Worm (Caenorhabditis elegans): ENCODE measurements around the gene atg-4.2.

atg-4.2 gene

DNA sequence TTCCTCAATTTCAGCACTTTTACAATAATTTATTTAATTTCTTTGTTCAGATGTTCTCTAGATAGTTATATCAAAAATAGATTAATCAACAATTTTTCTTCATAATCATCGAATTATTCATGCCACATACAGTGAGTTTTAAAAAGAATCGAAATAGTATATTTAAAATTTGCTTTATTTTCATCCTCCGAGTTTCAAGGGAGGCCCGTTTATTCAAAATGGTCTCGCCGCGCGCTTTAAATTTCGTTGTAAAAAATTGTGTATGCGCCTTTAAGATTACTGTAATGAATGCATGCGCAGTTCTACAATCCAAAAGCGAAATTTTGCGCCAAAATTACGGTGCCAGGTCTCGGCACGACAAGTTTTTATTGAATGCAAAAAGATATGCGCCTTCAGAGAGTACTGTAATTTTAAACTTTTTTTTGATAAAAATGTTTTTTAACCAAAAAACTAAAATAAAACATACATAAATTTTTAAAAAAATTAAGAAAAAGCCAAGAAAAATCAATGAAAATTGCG is 8.0 kb upstream of the atg-4.2 start, which contains the start of gene ZK792.1:
Gene ZK792.1 (plus strand): TSS at position 51 of the 519 bp plus-strand sequence.
- no peak for TF ChIP-seq lin-39 (tag; optimal IDR thresholded peaks at IDR 0.05)
- TF ChIP-seq ama-1 (optimal IDR thresholded peaks at IDR 0.05) = no peak
- TF ChIP-seq nfya-1 (tag; optimal IDR thresholded peaks at IDR 0.05; ENCODE audit: insufficient read depth) = no peak
- TF ChIP-seq tbx-2 (tag; optimal IDR thresholded peaks at IDR 0.05) = no peak
- TF ChIP-seq mml-1 (tag; optimal IDR thresholded peaks at IDR 0.05) = no peak
- TF ChIP-seq daf-12 (tag; optimal IDR thresholded peaks at IDR 0.05) = no peak
- TF ChIP-seq fos-1 (tag; optimal IDR thresholded peaks at IDR 0.05) = no peak
- TF ChIP-seq snpc-4 (tag; optimal IDR thresholded peaks at IDR 0.05) = no peak
- no peak for TF ChIP-seq lsy-12 (tag; optimal IDR thresholded peaks at IDR 0.05)
- TF ChIP-seq nhr-11 (tag; optimal IDR thresholded peaks at IDR 0.05) = no peak
- no peak for TF ChIP-seq zag-1 (tag; optimal IDR thresholded peaks at IDR 0.05)
- no peak for TF ChIP-seq nhr-77 (tag; optimal IDR thresholded peaks at IDR 0.05)
- TF ChIP-seq fkh-10 (GFP tag; optimal IDR thresholded peaks at IDR 0.05) = no peak

DNA sequence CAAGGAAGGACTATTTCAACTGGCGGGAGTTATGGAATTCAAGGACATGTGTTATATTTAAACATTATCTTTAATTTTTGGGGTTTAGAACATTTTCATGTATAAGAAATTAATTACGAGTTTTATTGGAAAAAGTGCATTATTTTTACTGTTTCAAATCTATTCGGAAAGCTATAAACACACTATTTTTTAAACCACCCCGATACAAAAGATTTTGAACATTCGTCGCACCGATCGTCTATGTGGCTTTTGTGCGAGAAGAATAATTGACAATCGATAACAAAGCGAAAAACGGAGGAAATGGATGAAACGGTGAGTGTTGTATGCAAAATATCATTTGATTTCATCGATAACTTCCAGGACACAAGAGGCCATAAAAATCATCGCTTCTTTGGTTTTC is 2.8 kb upstream of the atg-4.2 start, which contains the start of gene ZK809.9:
Gene ZK809.9 (plus strand): TSS at position 301 of the 400 bp plus-strand sequence.
- no peak for TF ChIP-seq ceh-28 (tag; optimal IDR thresholded peaks at IDR 0.05)
- TF ChIP-seq pqm-1 (tag; optimal IDR thresholded peaks at IDR 0.05) = no peak
- no peak for TF ChIP-seq egl-27 (tag; optimal IDR thresholded peaks at IDR 0.05)
- TF ChIP-seq tbx-2 (tag; optimal IDR thresholded peaks at IDR 0.05) = no peak
- no peak for TF ChIP-seq egl-5 (tag; optimal IDR thresholded peaks at IDR 0.05)
- TF ChIP-seq R02D3.7 (tag; optimal IDR thresholded peaks at IDR 0.05) = no peak
- TF ChIP-seq lin-15B (tag; optimal IDR thresholded peaks at IDR 0.05) = no peak
- no peak for TF ChIP-seq lsy-12 (tag; optimal IDR thresholded peaks at IDR 0.05)
- no peak for TF ChIP-seq nhr-28 (tag; optimal IDR thresholded peaks at IDR 0.05)
- no peak for TF ChIP-seq aly-2 (tag; optimal IDR thresholded peaks at IDR 0.05)
- no peak for TF ChIP-seq zag-1 (tag; optimal IDR thresholded peaks at IDR 0.05)
- TF ChIP-seq ceh-82 (tag; optimal IDR thresholded peaks at IDR 0.05) = no peak
- no peak for TF ChIP-seq elt-1 (tag; optimal IDR thresholded peaks at IDR 0.05)
- no peak for TF ChIP-seq nhr-25 (tag; optimal IDR thresholded peaks at IDR 0.05)
- no peak for TF ChIP-seq skn-1 (tag; optimal IDR thresholded peaks at IDR 0.05)
- no peak for TF ChIP-seq nhr-43 (tag; optimal IDR thresholded peaks at IDR 0.05; ENCODE audit: poor library complexity, severe bottlenecking)
- TF ChIP-seq nhr-67 (tag; optimal IDR thresholded peaks at IDR 0.05) = no peak
- no peak for TF ChIP-seq fkh-2 (tag; optimal IDR thresholded peaks at IDR 0.05)

DNA sequence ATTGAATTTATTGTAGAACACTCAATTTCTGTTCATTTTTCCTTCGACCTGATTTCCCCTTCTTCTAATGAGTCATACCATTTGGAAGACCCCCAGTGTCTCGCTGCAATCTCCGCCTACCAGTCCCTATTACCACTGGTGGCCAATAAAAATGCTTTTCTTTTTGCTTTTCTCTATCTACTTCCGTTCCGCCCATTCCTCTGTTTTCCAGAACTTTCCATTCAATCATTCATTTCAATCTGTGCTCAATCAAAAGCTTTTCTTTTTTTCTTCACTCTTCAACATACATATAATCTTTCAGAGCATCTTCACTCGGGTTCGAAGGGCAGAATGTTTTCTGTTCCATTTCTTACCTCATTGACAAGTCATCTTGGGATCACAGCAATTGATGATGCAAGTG is 5.7 kb downstream of the atg-4.2 start, which contains the start of gene inx-8:
Gene inx-8 (plus strand): TSS at position 301 of the 400 bp plus-strand sequence.
- no peak for TF ChIP-seq zag-1 (tag; optimal IDR thresholded peaks at IDR 0.05)
- TF ChIP-seq hmg-11 (tag; optimal IDR thresholded peaks at IDR 0.05) = no peak
- TF ChIP-seq nhr-11 (tag; optimal IDR thresholded peaks at IDR 0.05) = no peak
- TF ChIP-seq eor-1 (tag; optimal IDR thresholded peaks at IDR 0.05) = no peak
- no peak for TF ChIP-seq elt-1 (tag; optimal IDR thresholded peaks at IDR 0.05)
- no peak for TF ChIP-seq nhr-77 (tag; optimal IDR thresholded peaks at IDR 0.05)
- TF ChIP-seq ceh-28 (tag; optimal IDR thresholded peaks at IDR 0.05) = no peak
- no peak for TF ChIP-seq nhr-12 (tag; optimal IDR thresholded peaks at IDR 0.05)
- TF ChIP-seq mdl-1 (tag; optimal IDR thresholded peaks at IDR 0.05) = no peak

DNA sequence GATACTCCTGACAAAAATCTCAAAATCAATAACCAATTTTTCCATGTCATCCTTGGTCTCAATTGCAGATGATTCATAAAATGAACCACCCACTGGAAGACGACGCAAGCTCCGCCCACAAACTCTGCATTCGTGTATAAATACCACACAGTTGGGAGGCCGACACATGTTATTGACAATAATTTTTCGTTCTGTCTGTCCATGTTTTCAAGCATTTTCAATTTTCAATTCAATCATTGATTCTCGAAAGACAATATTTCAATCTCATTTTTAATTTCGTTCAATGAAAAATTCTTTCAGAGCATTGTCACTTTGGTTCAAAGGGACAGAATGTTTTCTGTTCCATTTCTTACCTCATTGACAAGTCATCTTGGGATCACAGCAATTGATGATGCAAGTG is 8.2 kb downstream of the atg-4.2 start, which contains the start of gene inx-9:
Gene inx-9 (plus strand): TSS at position 301 of the 400 bp plus-strand sequence.
- TF ChIP-seq mdl-1 (tag; optimal IDR thresholded peaks at IDR 0.05) (no peak), nhr-11 (tag; optimal IDR thresholded peaks at IDR 0.05) (no peak), hmg-11 (tag; optimal IDR thresholded peaks at IDR 0.05) (no peak), nhr-67 (tag; optimal IDR thresholded peaks at IDR 0.05) (no peak), ceh-28 (tag; optimal IDR thresholded peaks at IDR 0.05) (no peak), fos-1 (tag; optimal IDR thresholded peaks at IDR 0.05) (no peak), ztf-11 (tag; optimal IDR thresholded peaks at IDR 0.05) (no peak), jun-1 (tag; optimal IDR thresholded peaks at IDR 0.05) (no peak)

DNA sequence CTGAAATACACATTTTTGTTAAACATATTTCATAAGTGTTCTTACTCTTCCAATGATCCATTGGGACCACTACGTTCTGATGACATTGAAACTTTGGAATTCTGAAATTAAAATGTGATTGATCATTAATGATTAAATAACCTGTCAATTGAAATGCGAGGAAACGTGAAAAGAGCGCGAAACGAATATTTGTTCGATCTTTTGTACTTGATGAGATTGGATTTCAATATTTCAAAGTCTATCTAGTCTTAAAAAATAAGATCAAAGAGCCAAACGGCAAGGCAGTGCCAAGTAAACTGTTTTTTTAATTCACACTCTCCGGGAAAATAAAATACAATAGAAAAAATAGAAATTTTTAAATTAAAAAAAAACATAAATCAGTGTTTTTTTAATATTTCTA is 14.1 kb downstream of the atg-4.2 start, which contains the start of gene ZK792.4:
Gene ZK792.4 (minus strand): TSS at position 101 of the 400 bp plus-strand sequence.
- TF ChIP-seq daf-12 (tag; optimal IDR thresholded peaks at IDR 0.05) = no peak
- TF ChIP-seq nhr-67 (tag; optimal IDR thresholded peaks at IDR 0.05) = no peak
- no peak for TF ChIP-seq aly-2 (tag; optimal IDR thresholded peaks at IDR 0.05)
- TF ChIP-seq nhr-12 (tag; optimal IDR thresholded peaks at IDR 0.05) = no peak
